Worm (Caenorhabditis elegans): ENCODE data around the gene W09G12.9.

DNA sequence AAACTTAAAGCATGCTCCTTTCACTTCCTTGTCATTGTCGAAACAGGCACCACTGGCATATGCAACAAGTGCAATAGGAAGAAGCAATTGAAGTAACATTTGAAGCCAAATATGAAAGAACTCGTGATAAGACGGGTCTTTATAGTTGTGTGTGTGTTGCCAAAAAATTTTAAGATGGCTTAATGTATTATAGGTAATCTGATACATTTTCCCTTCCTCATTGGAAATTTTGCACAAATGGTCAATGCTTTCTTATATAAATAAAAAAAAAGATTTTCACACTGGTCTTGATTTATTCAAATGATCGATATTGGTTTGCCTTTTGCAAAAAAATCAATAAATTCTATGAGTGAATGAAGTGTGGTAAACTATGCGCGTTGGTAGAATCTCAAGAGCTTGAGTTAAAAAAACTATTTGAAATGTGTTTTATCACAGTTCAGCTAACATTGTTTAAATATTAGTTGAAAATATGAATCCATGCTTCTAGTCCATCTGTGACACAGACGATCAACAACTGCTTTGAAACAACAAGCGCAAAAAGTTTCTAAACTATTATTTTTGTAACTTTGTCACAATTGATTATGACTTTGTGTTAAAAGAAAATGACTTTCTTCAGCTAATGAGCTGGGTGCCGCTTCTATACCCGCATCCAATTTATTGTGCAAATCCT, 35.0 kb downstream of the W09G12.9 start, which contains the start of the genes clec-166 and F38A1.6:
- TF ChIP-seq him-1 (tag; optimal IDR thresholded peaks at IDR 0.05) (no peak), dao-5 (tag; optimal IDR thresholded peaks at IDR 0.05) (no peak)

Measured in whole organism, L4/young adult.